Fruit fly (Drosophila melanogaster) Kc167 (cell line): ENCODE data around the gene CG32425.

Source experiments
- Myc ChIP-seq: fragments of >200 bp; optimal IDR thresholded peaks from 2 replicates; lab custom pipeline; 2017; ENCODE audit warnings: missing external identifiers
- Sin3A ChIP-seq: fragments of >200 bp; optimal IDR thresholded peaks from 2 replicates; lab custom pipeline; 2018; ENCODE audit warnings: missing external identifiers
- h ChIP-seq: fragments of >200 bp; optimal IDR thresholded peaks from 3 replicates; lab custom pipeline; 2018; ENCODE audit warnings: missing external identifiers
- insv ChIP-seq: fragments of >200 bp; optimal IDR thresholded peaks from 3 replicates; lab custom pipeline; 2018; ENCODE audit warnings: missing external identifiers
- psq ChIP-seq: fragments of >200 bp; optimal IDR thresholded peaks from 2 replicates; lab custom pipeline; 2017; ENCODE audit warnings: missing external identifiers
- ttk ChIP-seq: sonication (Bioruptor generic); optimal IDR thresholded peaks from 2 replicates; lab custom pipeline; 2017; ENCODE audit warnings: missing external identifiers

CG32425 gene

dm6 chr3L:20530347-20531177, 33.4 kb downstream of the CG32425 start:
- TF ChIP-seq ttk (lab: Kevin White, UChicago) (no peak), h (lab: Kevin White, UChicago) (no peak), insv (no peak), psq (no peak), Sin3A (no peak)

- TF ChIP-seq ttk (lab: Kevin White, UChicago) (no peak), h (lab: Kevin White, UChicago) (no peak), insv (no peak), psq (no peak), Sin3A (no peak), Myc (lab: Kevin White, UChicago) (no peak)
Observed at dm6 chr3L:20531257-20531656, 34.1 kb downstream of the CG32425 start.

dm6 chr3L:20533409-20533808, 36.3 kb downstream of the CG32425 start, which contains the start of gene CG13250:
TSS of gene CG13250 (plus strand) at chr3L:20533709.
- no peak for TF ChIP-seq h (lab: Kevin White, UChicago)

- TF ChIP-seq Sin3A: no peak
- no peak for TF ChIP-seq ttk (lab: Kevin White, UChicago)
- TF ChIP-seq h (lab: Kevin White, UChicago): no peak
Observed at dm6 chr3L:20536919-20537318, 39.8 kb downstream of the CG32425 start.

- TF ChIP-seq Myc (lab: Kevin White, UChicago) (no peak), ttk (lab: Kevin White, UChicago) (no peak), h (lab: Kevin White, UChicago) (no peak), insv (no peak), psq (no peak), Sin3A (no peak)
Observed at dm6 chr3L:20537655-20538300, 40.7 kb downstream of the CG32425 start.

- TF ChIP-seq Sin3A: no peak
- no peak for TF ChIP-seq insv
- no peak for TF ChIP-seq Myc (lab: Kevin White, UChicago)
- no peak for TF ChIP-seq ttk (lab: Kevin White, UChicago)
- TF ChIP-seq psq: no peak
- TF ChIP-seq h (lab: Kevin White, UChicago): no peak
Observed at dm6 chr3L:20538458-20538857, 41.3 kb downstream of the CG32425 start.

dm6 chr3L:20539116-20539990, 42.2 kb downstream of the CG32425 start:
- no peak for TF ChIP-seq insv
- no peak for TF ChIP-seq h (lab: Kevin White, UChicago)
- TF ChIP-seq psq: no peak
- TF ChIP-seq Myc (lab: Kevin White, UChicago): no peak
- no peak for TF ChIP-seq Sin3A
- no peak for TF ChIP-seq ttk (lab: Kevin White, UChicago)

dm6 chr3L:20540182-20540974, 43.3 kb downstream of the CG32425 start, which contains the start of gene Rcd2:
TSS of gene Rcd2 (minus strand) at chr3L:20540417.
- TF ChIP-seq ttk (lab: Kevin White, UChicago) (no peak), Sin3A (no peak), Myc (lab: Kevin White, UChicago) (no peak), insv (no peak), psq (no peak), h (lab: Kevin White, UChicago) (no peak)

dm6 chr3L:20540975-20541951, 44.1 kb downstream of the CG32425 start:
- TF ChIP-seq ttk (lab: Kevin White, UChicago): no peak
- no peak for TF ChIP-seq Myc (lab: Kevin White, UChicago)
- TF ChIP-seq insv: no peak
- no peak for TF ChIP-seq Sin3A
- TF ChIP-seq h (lab: Kevin White, UChicago): no peak
- no peak for TF ChIP-seq psq

- no peak for TF ChIP-seq Sin3A
Observed at dm6 chr3L:20548201-20548854, 51.2 kb downstream of the CG32425 start.
